Worm (Caenorhabditis elegans): ENCODE data around the gene idpp-6.

The idpp-6 gene

ce11 chrX:6740282-6740982 is 42.5 kb upstream of the idpp-6 start:
- TF ChIP-seq tbx-37 (GFP tag; conservative IDR thresholded peaks at IDR 0.05) (no peak), ets-7 (tag; optimal IDR thresholded peaks at IDR 0.05) (no peak), scrt-1 (GFP tag; IDR thresholded peaks at IDR 0.05) (no peak), hmg-4 (GFP tag; optimal IDR thresholded peaks at IDR 0.05) (peak; percentile 33)

- no peak for TF ChIP-seq tbx-37 (GFP tag; conservative IDR thresholded peaks at IDR 0.05)
- TF ChIP-seq flt-1 (GFP tag; IDR thresholded peaks at IDR 0.05) = no peak
- no peak for TF ChIP-seq ceh-36 (tag; optimal IDR thresholded peaks at IDR 0.05)
- no peak for TF ChIP-seq ama-1 (optimal IDR thresholded peaks at IDR 0.05)
- TF ChIP-seq pes-1 (GFP tag; IDR thresholded peaks at IDR 0.05) = no peak
- TF ChIP-seq B0310.2 (tag; optimal IDR thresholded peaks at IDR 0.05) = no peak
- TF ChIP-seq ets-7 (tag; optimal IDR thresholded peaks at IDR 0.05) = no peak
- no peak for TF ChIP-seq aly-1 (tag; optimal IDR thresholded peaks at IDR 0.05)
- no peak for TF ChIP-seq ceh-13 (GFP tag; optimal IDR thresholded peaks at IDR 0.05)
- no peak for TF ChIP-seq F13C5.2 (tag; optimal IDR thresholded peaks at IDR 0.05)
- TF ChIP-seq hnd-1 (tag; optimal IDR thresholded peaks at IDR 0.05) = no peak
- no peak for TF ChIP-seq tra-4 (tag; optimal IDR thresholded peaks at IDR 0.05)
- TF ChIP-seq scrt-1 (GFP tag; IDR thresholded peaks at IDR 0.05) = no peak
- no peak for TF ChIP-seq tbx-11 (GFP tag; IDR thresholded peaks at IDR 0.05)
- TF ChIP-seq hmg-4 (GFP tag; optimal IDR thresholded peaks at IDR 0.05) = no peak
- no peak for TF ChIP-seq sea-1 (GFP tag; conservative IDR thresholded peaks at IDR 0.05)
- no peak for TF ChIP-seq hmbx-1 (tag; optimal IDR thresholded peaks at IDR 0.05)
Measured at ce11 chrX:6740983-6741365, 42.0 kb upstream of the idpp-6 start.

- TF ChIP-seq B0310.2 (tag; optimal IDR thresholded peaks at IDR 0.05) = no peak
- TF ChIP-seq sea-1 (GFP tag; conservative IDR thresholded peaks at IDR 0.05) = no peak
- TF ChIP-seq ceh-13 (GFP tag; optimal IDR thresholded peaks at IDR 0.05) = no peak
- no peak for TF ChIP-seq hnd-1 (tag; optimal IDR thresholded peaks at IDR 0.05)
- no peak for TF ChIP-seq ets-7 (tag; optimal IDR thresholded peaks at IDR 0.05)
- TF ChIP-seq hmbx-1 (tag; optimal IDR thresholded peaks at IDR 0.05) = no peak
- TF ChIP-seq tbx-37 (GFP tag; conservative IDR thresholded peaks at IDR 0.05) = no peak
- TF ChIP-seq aly-1 (tag; optimal IDR thresholded peaks at IDR 0.05) = no peak
- no peak for TF ChIP-seq tra-4 (tag; optimal IDR thresholded peaks at IDR 0.05)
- no peak for TF ChIP-seq ceh-36 (tag; optimal IDR thresholded peaks at IDR 0.05)
- TF ChIP-seq ama-1 (optimal IDR thresholded peaks at IDR 0.05) = no peak
- TF ChIP-seq flt-1 (GFP tag; IDR thresholded peaks at IDR 0.05) = no peak
- no peak for TF ChIP-seq hmg-4 (GFP tag; optimal IDR thresholded peaks at IDR 0.05)
- TF ChIP-seq F13C5.2 (tag; optimal IDR thresholded peaks at IDR 0.05) = no peak
- TF ChIP-seq scrt-1 (GFP tag; IDR thresholded peaks at IDR 0.05) = no peak
- no peak for TF ChIP-seq tbx-11 (GFP tag; IDR thresholded peaks at IDR 0.05)
Measured at ce11 chrX:6741532-6741931, 41.4 kb upstream of the idpp-6 start.

- TF ChIP-seq ets-7 (tag; optimal IDR thresholded peaks at IDR 0.05) (peak; percentile 34), sea-1 (GFP tag; conservative IDR thresholded peaks at IDR 0.05) (no peak), B0310.2 (tag; optimal IDR thresholded peaks at IDR 0.05) (peak; percentile 40), aly-1 (tag; optimal IDR thresholded peaks at IDR 0.05) (no peak), ceh-36 (tag; optimal IDR thresholded peaks at IDR 0.05) (no peak), tbx-37 (GFP tag; conservative IDR thresholded peaks at IDR 0.05) (no peak), hmg-4 (GFP tag; optimal IDR thresholded peaks at IDR 0.05) (peak; percentile 86), pes-1 (GFP tag; IDR thresholded peaks at IDR 0.05) (peak; percentile 67; the same call in 1 of the 2 replicates), ama-1 (optimal IDR thresholded peaks at IDR 0.05) (no peak), tbx-11 (GFP tag; IDR thresholded peaks at IDR 0.05) (0 out of 2 replicates have a peak, but pooled peaks have one; percentile 8), scrt-1 (GFP tag; IDR thresholded peaks at IDR 0.05) (no peak), hmbx-1 (tag; optimal IDR thresholded peaks at IDR 0.05) (no peak), flt-1 (GFP tag; IDR thresholded peaks at IDR 0.05) (peak; percentile 68), hnd-1 (tag; optimal IDR thresholded peaks at IDR 0.05) (no peak), tra-4 (tag; optimal IDR thresholded peaks at IDR 0.05) (no peak), ceh-13 (GFP tag; optimal IDR thresholded peaks at IDR 0.05) (peak; percentile 3), F13C5.2 (tag; optimal IDR thresholded peaks at IDR 0.05) (peak; percentile 76)
Measured at ce11 chrX:6742011-6742683, 40.8 kb upstream of the idpp-6 start, which contains the start of gene mdl-1. mdl-1 (plus strand) TSS chrX:6742351.

ce11 chrX:6742891-6743290 is 40.1 kb upstream of the idpp-6 start:
- TF ChIP-seq F13C5.2 (tag; optimal IDR thresholded peaks at IDR 0.05) (no peak), ceh-36 (tag; optimal IDR thresholded peaks at IDR 0.05) (no peak), flt-1 (GFP tag; IDR thresholded peaks at IDR 0.05) (no peak), sea-1 (GFP tag; conservative IDR thresholded peaks at IDR 0.05) (no peak), hnd-1 (tag; optimal IDR thresholded peaks at IDR 0.05) (no peak), hmbx-1 (tag; optimal IDR thresholded peaks at IDR 0.05) (no peak), pes-1 (GFP tag; IDR thresholded peaks at IDR 0.05) (no peak), tbx-37 (GFP tag; conservative IDR thresholded peaks at IDR 0.05) (no peak), tra-4 (tag; optimal IDR thresholded peaks at IDR 0.05) (no peak), ets-7 (tag; optimal IDR thresholded peaks at IDR 0.05) (no peak), scrt-1 (GFP tag; IDR thresholded peaks at IDR 0.05) (no peak), aly-1 (tag; optimal IDR thresholded peaks at IDR 0.05) (no peak), ceh-13 (GFP tag; optimal IDR thresholded peaks at IDR 0.05) (no peak), ama-1 (optimal IDR thresholded peaks at IDR 0.05) (no peak), tbx-11 (GFP tag; IDR thresholded peaks at IDR 0.05) (no peak), hmg-4 (GFP tag; optimal IDR thresholded peaks at IDR 0.05) (no peak)

ce11 chrX:6743344-6743743 is 39.6 kb upstream of the idpp-6 start:
- TF ChIP-seq tbx-11 (GFP tag; IDR thresholded peaks at IDR 0.05) (no peak), hmg-4 (GFP tag; optimal IDR thresholded peaks at IDR 0.05) (no peak), tbx-37 (GFP tag; conservative IDR thresholded peaks at IDR 0.05) (no peak), sea-1 (GFP tag; conservative IDR thresholded peaks at IDR 0.05) (no peak), F13C5.2 (tag; optimal IDR thresholded peaks at IDR 0.05) (no peak), B0310.2 (tag; optimal IDR thresholded peaks at IDR 0.05) (no peak), tra-4 (tag; optimal IDR thresholded peaks at IDR 0.05) (no peak), ets-7 (tag; optimal IDR thresholded peaks at IDR 0.05) (no peak), aly-1 (tag; optimal IDR thresholded peaks at IDR 0.05) (no peak)

Measured in whole organism, early embryonic.